Fruit fly (Drosophila melanogaster): Measurements from ENCODE around the gene CG11710.

dm6 chrX:20470701-20471100 lies 41.2 kb upstream of the CG11710 start:
- TF ChIP-seq net (GFP tag; optimal IDR thresholded peaks at IDR 0.05) (no peak), salr (GFP tag; optimal IDR thresholded peaks at IDR 0.05) (no peak), Blimp-1 (GFP tag; optimal IDR thresholded peaks at IDR 0.05) (no peak), Met (GFP tag; optimal IDR thresholded peaks at IDR 0.05) (no peak), pdm3 (GFP tag; optimal IDR thresholded peaks at IDR 0.05) (no peak), CG11762 (GFP tag; optimal IDR thresholded peaks at IDR 0.05; ENCODE audit: insufficient read depth) (no peak), OdsH (GFP tag; optimal IDR thresholded peaks at IDR 0.05) (no peak), lz (GFP tag; optimal IDR thresholded peaks at IDR 0.05) (no peak), Gug (GFP tag; IDR thresholded peaks at IDR 0.05) (no peak), CG6792 (GFP tag; optimal IDR thresholded peaks at IDR 0.05) (no peak), Lpt (GFP tag; optimal IDR thresholded peaks at IDR 0.05) (no peak)
